Fruit fly (Drosophila melanogaster) whole organism, prepupa: ENCODE measurements around the gene RpS19b.
A peak's percentile ranks its signal among the peaks of the same experiment; 100 is the strongest.

Experiments
- Blimp-1 ChIP-seq: fragments of 200-800 bp; sonication (Bioruptor generic); optimal IDR thresholded peaks from 3 replicates; lab custom pipeline; 2017; ENCODE audit warnings: missing biosample characterization, missing genetic modification characterization, mild to moderate bottlenecking, moderate library complexity, missing genetic modification reagents
- CG10631 ChIP-seq: fragments of 200-800 bp; sonication (Bioruptor generic); optimal IDR thresholded peaks from 2 replicates; lab custom pipeline; 2016; ENCODE audit warnings: missing biosample characterization, missing genetic modification characterization
- CG10669 ChIP-seq: fragments of 200-800 bp; sonication (Bioruptor generic); optimal IDR thresholded peaks from 3 replicates; lab custom pipeline; 2018; ENCODE audit warnings: missing biosample characterization, mild to moderate bottlenecking, missing genetic modification characterization, moderate library complexity
- CG11294 ChIP-seq: fragments of 200-800 bp; sonication (Bioruptor generic); IDR thresholded peaks from 2 replicates; pipeline ENCODE4 v1.3.6; 2022; ENCODE audit warnings: missing biosample characterization, missing genetic modification characterization
- CG11762 ChIP-seq: fragments of 200-800 bp; sonication (Bioruptor generic); optimal IDR thresholded peaks from 3 replicates; lab custom pipeline; 2016; ENCODE audit warnings: missing biosample characterization, missing genetic modification characterization; ENCODE audit not compliant: insufficient read depth
- CG11902 ChIP-seq: fragments of 200-800 bp; sonication (Bioruptor generic); optimal IDR thresholded peaks from 3 replicates; lab custom pipeline; 2016; ENCODE audit warnings: missing biosample characterization, missing genetic modification characterization
- CG1621 ChIP-seq: fragments of 200-800 bp; sonication (Bioruptor generic); optimal IDR thresholded peaks from 3 replicates; lab custom pipeline; 2018; ENCODE audit warnings: missing biosample characterization, mild to moderate bottlenecking, missing genetic modification characterization
- CG16779 ChIP-seq: fragments of 200-800 bp; sonication (Bioruptor generic); optimal IDR thresholded peaks from 3 replicates; lab custom pipeline; 2017; ENCODE audit warnings: missing biosample characterization, mild to moderate bottlenecking, missing genetic modification characterization
- CG3032 ChIP-seq: fragments of 200-800 bp; optimal IDR thresholded peaks from 2 replicates; lab custom pipeline; 2019; ENCODE audit warnings: missing biosample characterization, mild to moderate bottlenecking, missing genetic modification characterization, moderate library complexity
- CG31627 ChIP-seq: fragments of 200-800 bp; sonication (Bioruptor generic); optimal IDR thresholded peaks from 3 replicates; lab custom pipeline; 2016; ENCODE audit warnings: missing biosample characterization, missing genetic modification characterization
- CG32006 ChIP-seq: fragments of 200-800 bp; sonication (Bioruptor generic); optimal IDR thresholded peaks from 3 replicates; lab custom pipeline; 2017; ENCODE audit warnings: missing biosample characterization, mild to moderate bottlenecking, missing genetic modification characterization
- CG3919 ChIP-seq: fragments of 200-800 bp; sonication (Bioruptor generic); optimal IDR thresholded peaks from 3 replicates; lab custom pipeline; 2016; ENCODE audit warnings: missing biosample characterization, missing genetic modification characterization
- CG6163 ChIP-seq: fragments of 200-800 bp; sonication (Bioruptor generic); IDR thresholded peaks from 3 replicates; pipeline ENCODE4 v1.3.6; 2022; ENCODE audit warnings: missing biosample characterization, missing genetic modification characterization
- CG6276 ChIP-seq: fragments of 200-800 bp; sonication (Bioruptor generic); optimal IDR thresholded peaks from 2 replicates; lab custom pipeline; 2017; ENCODE audit warnings: missing biosample characterization, mild to moderate bottlenecking, missing genetic modification characterization
- CG6792 ChIP-seq: fragments of 200-800 bp; sonication (Bioruptor generic); optimal IDR thresholded peaks from 3 replicates; lab custom pipeline; 2016; ENCODE audit warnings: missing biosample characterization, missing genetic modification characterization
- CG6808 ChIP-seq: fragments of 200-800 bp; sonication (Bioruptor generic); optimal IDR thresholded peaks from 3 replicates; lab custom pipeline; 2017; ENCODE audit warnings: missing biosample characterization, missing genetic modification characterization, mild to moderate bottlenecking, moderate library complexity, missing genetic modification reagents
- CG6854 ChIP-seq: fragments of 200-800 bp; sonication (Bioruptor generic); optimal IDR thresholded peaks from 2 replicates; lab custom pipeline; 2017; ENCODE audit warnings: missing biosample characterization, mild to moderate bottlenecking, missing genetic modification characterization
- CG7368 ChIP-seq: fragments of 200-800 bp; sonication (Bioruptor generic); optimal IDR thresholded peaks from 3 replicates; lab custom pipeline; 2016; ENCODE audit warnings: missing biosample characterization, missing genetic modification characterization
- CG8119 ChIP-seq: fragments of 200-800 bp; sonication (Bioruptor generic); IDR thresholded peaks from 3 replicates; pipeline ENCODE4 v1.3.6; 2022; ENCODE audit warnings: missing biosample characterization, missing genetic modification characterization
- CG8319 ChIP-seq: fragments of 200-800 bp; sonication (Bioruptor generic); optimal IDR thresholded peaks from 3 replicates; lab custom pipeline; 2016; ENCODE audit warnings: missing biosample characterization, missing genetic modification characterization
- CG8632 ChIP-seq: fragments of 200-800 bp; sonication (Bioruptor generic); optimal IDR thresholded peaks from 3 replicates; lab custom pipeline; 2016; ENCODE audit warnings: missing biosample characterization, missing genetic modification characterization
- Eip78C ChIP-seq: fragments of 200-800 bp; sonication (Bioruptor generic); peaks from one replicate; lab custom pipeline; 2016; ENCODE audit warnings: missing biosample characterization, missing genetic modification characterization
- Eip93F ChIP-seq: fragments of 200-800 bp; sonication (Bioruptor generic); optimal IDR thresholded peaks from 2 replicates; lab custom pipeline; 2016; ENCODE audit warnings: missing biosample characterization, mild to moderate bottlenecking, missing genetic modification characterization
- Ets21C ChIP-seq: fragments of 200-800 bp; sonication (Bioruptor generic); optimal IDR thresholded peaks from 3 replicates; lab custom pipeline; 2016; ENCODE audit warnings: missing biosample characterization, missing genetic modification characterization
- Ets96B ChIP-seq: fragments of 200-800 bp; optimal IDR thresholded peaks from 2 replicates; lab custom pipeline; 2019; ENCODE audit warnings: missing biosample characterization, mild to moderate bottlenecking, missing genetic modification characterization, moderate library complexity
- Gug ChIP-seq: fragments of 200-800 bp; sonication (Bioruptor generic); IDR thresholded peaks from 2 replicates; pipeline ENCODE4 v1.3.6; 2022; ENCODE audit warnings: missing biosample characterization, missing genetic modification characterization
- Hr38 ChIP-seq: sonication (Bioruptor generic); optimal IDR thresholded peaks from 2 replicates; lab custom pipeline; 2016; ENCODE audit warnings: missing biosample characterization, missing genetic modification characterization
- Hr39 ChIP-seq: fragments of 200-800 bp; sonication (Bioruptor generic); optimal IDR thresholded peaks from 2 replicates; lab custom pipeline; 2016; ENCODE audit warnings: missing biosample characterization, missing genetic modification characterization
- Lpt ChIP-seq: fragments of 200-800 bp; sonication (Bioruptor generic); optimal IDR thresholded peaks from 3 replicates; lab custom pipeline; 2016; ENCODE audit warnings: missing biosample characterization, missing genetic modification characterization
- Met ChIP-seq: fragments of 200-800 bp; sonication (Bioruptor generic); optimal IDR thresholded peaks from 3 replicates; lab custom pipeline; 2016; ENCODE audit warnings: missing biosample characterization, missing genetic modification characterization
- OdsH ChIP-seq: fragments of 200-800 bp; sonication (Bioruptor generic); optimal IDR thresholded peaks from 3 replicates; lab custom pipeline; 2016; ENCODE audit warnings: missing biosample characterization, missing genetic modification characterization
- Smox ChIP-seq: fragments of 200-800 bp; sonication (Bioruptor generic); optimal IDR thresholded peaks from 3 replicates; lab custom pipeline; 2016; ENCODE audit warnings: missing biosample characterization, missing genetic modification characterization
- Sox102F ChIP-seq: fragments of 200-800 bp; sonication (Bioruptor generic); optimal IDR thresholded peaks from 2 replicates; lab custom pipeline; 2016; ENCODE audit warnings: missing biosample characterization, mild to moderate bottlenecking, missing genetic modification characterization
- Sox14 ChIP-seq: fragments of 200-800 bp; sonication (Bioruptor generic); optimal IDR thresholded peaks from 3 replicates; lab custom pipeline; 2016; ENCODE audit warnings: missing biosample characterization, missing genetic modification characterization
- Sox15 ChIP-seq: fragments of 200-800 bp; sonication (Bioruptor generic); optimal IDR thresholded peaks from 3 replicates; lab custom pipeline; 2016; ENCODE audit warnings: missing biosample characterization, missing genetic modification characterization
- achi ChIP-seq: fragments of 200-800 bp; sonication (Bioruptor generic); optimal IDR thresholded peaks from 3 replicates; lab custom pipeline; 2016; ENCODE audit warnings: missing biosample characterization, missing genetic modification characterization
- dac ChIP-seq: fragments of 200-800 bp; sonication (Bioruptor generic); optimal IDR thresholded peaks from 2 replicates; lab custom pipeline; 2017; ENCODE audit warnings: missing biosample characterization, mild to moderate bottlenecking, missing genetic modification characterization
- dsx ChIP-seq: fragments of 200-800 bp; optimal IDR thresholded peaks from 3 replicates; lab custom pipeline; 2019; ENCODE audit warnings: missing biosample characterization, mild to moderate bottlenecking, missing genetic modification characterization, moderate library complexity; ENCODE audit not compliant: poor library complexity, severe bottlenecking
- eg ChIP-seq: fragments of 200-800 bp; sonication (Bioruptor generic); IDR thresholded peaks from 3 replicates; pipeline ENCODE4 v1.3.6; 2022; ENCODE audit warnings: missing biosample characterization, missing genetic modification characterization
- esn ChIP-seq: fragments of 200-800 bp; sonication (Bioruptor generic); optimal IDR thresholded peaks from 2 replicates; lab custom pipeline; 2016; ENCODE audit warnings: missing biosample characterization, mild to moderate bottlenecking, missing genetic modification characterization, moderate library complexity
- fd85E ChIP-seq: fragments of 200-800 bp; sonication (Bioruptor generic); optimal IDR thresholded peaks from 3 replicates; lab custom pipeline; 2016; ENCODE audit warnings: missing biosample characterization, missing genetic modification characterization
- lz ChIP-seq: fragments of 200-800 bp; sonication (Bioruptor generic); optimal IDR thresholded peaks from 3 replicates; lab custom pipeline; 2016; ENCODE audit warnings: missing biosample characterization, missing genetic modification characterization
- pdm3 ChIP-seq: fragments of 200-800 bp; sonication (Bioruptor generic); optimal IDR thresholded peaks from 3 replicates; lab custom pipeline; 2016; ENCODE audit warnings: missing biosample characterization, missing genetic modification characterization
- salr ChIP-seq, 2 experiments: fragments of 200-800 bp; sonication (Bioruptor generic); optimal IDR thresholded peaks; 3 replicates each; lab custom pipeline; 2016 to 2018; ENCODE audit warnings: missing biosample characterization in 2 of 2, missing genetic modification characterization in 2 of 2, mild to moderate bottlenecking in 1 of 2
- spab ChIP-seq: fragments of 200-800 bp; sonication (Bioruptor generic); optimal IDR thresholded peaks from 2 replicates; lab custom pipeline; 2017; ENCODE audit warnings: missing biosample characterization, mild to moderate bottlenecking, missing genetic modification characterization, missing genetic modification reagents
- ss ChIP-seq, 2 experiments: fragments of 200-800 bp; sonication (Bioruptor generic); optimal IDR thresholded peaks; 2 replicates in 1 of 2; 3 replicates in 1 of 2; lab custom pipeline; 2017 to 2018; ENCODE audit warnings: mild to moderate bottlenecking in 2 of 2, missing biosample characterization in 2 of 2, missing genetic modification characterization in 2 of 2, moderate library complexity in 1 of 2
- svp ChIP-seq: fragments of 200-800 bp; sonication (Bioruptor generic); peaks from one replicate; lab custom pipeline; 2016; ENCODE audit warnings: missing biosample characterization, missing genetic modification characterization
- vri ChIP-seq: fragments of 200-800 bp; sonication (Bioruptor generic); optimal IDR thresholded peaks from 3 replicates; lab custom pipeline; 2016; ENCODE audit warnings: missing biosample characterization, mild to moderate bottlenecking, missing genetic modification characterization

Gene RpS19b

dm6 chr3R:23887572-23887971 lies 45.8 kb downstream of the RpS19b start (continued):
- TF ChIP-seq Sox15 (GFP tag; lab: Kevin White, UChicago), result no peak
- TF ChIP-seq dac (GFP tag; lab: Kevin White, UChicago), result no peak
- TF ChIP-seq CG1621, result no peak
- no peak for TF ChIP-seq CG6792 (GFP tag; lab: Kevin White, UChicago)
- TF ChIP-seq dsx (GFP tag; lab: Kevin White, UChicago), result no peak
- TF ChIP-seq CG3919 (GFP tag; lab: Kevin White, UChicago), result no peak
- no peak for TF ChIP-seq CG16779 (tag; lab: Kevin White, UChicago)
- TF ChIP-seq CG32006, result no peak
- no peak for TF ChIP-seq CG3032
- no peak for TF ChIP-seq CG8632
- TF ChIP-seq Ets96B (tag; lab: Kevin White, UChicago), result peak; percentile 20
- peak; percentile 58 for TF ChIP-seq Gug
- TF ChIP-seq vri (GFP tag; lab: Kevin White, UChicago), result no peak
- TF ChIP-seq CG7368 (GFP tag; lab: Kevin White, UChicago), result no peak
- TF ChIP-seq eg (GFP tag; lab: Robert Waterston, UW), result peak; percentile 49

dm6 chr3R:23887096-23887421 lies 46.3 kb downstream of the RpS19b start:
- TF ChIP-seq lz (peak; percentile 83), salr (GFP tag; optimal IDR thresholded peaks at IDR 0.05; lab: Kevin White, UChicago) (peak; percentile 77 to 92), CG1621 (peak; percentile 86), CG11762 (GFP tag; lab: Kevin White, UChicago) (peak; percentile 86), Ets21C (GFP tag; lab: Kevin White, UChicago) (peak; percentile 65), CG6163 (GFP tag; lab: Robert Waterston, UW) (peak; percentile 98), CG10631 (GFP tag; lab: Kevin White, UChicago) (peak; percentile 96), vri (GFP tag; lab: Kevin White, UChicago) (peak; percentile 67), achi (peak; percentile 94), CG11902 (GFP tag; lab: Kevin White, UChicago) (peak; percentile 75), Hr38 (GFP tag; lab: Kevin White, UChicago) (no peak), fd85E (peak; percentile 28), Hr39 (GFP tag; lab: Kevin White, UChicago) (peak; percentile 76), esn (GFP tag; lab: Kevin White, UChicago) (peak; percentile 91), Sox14 (GFP tag; lab: Kevin White, UChicago) (peak; percentile 88), CG31627 (GFP tag; lab: Kevin White, UChicago) (peak; percentile 81), CG3919 (GFP tag; lab: Kevin White, UChicago) (peak; percentile 93), CG6808 (GFP tag; lab: Kevin White, UChicago) (peak; percentile 91), CG10669 (GFP tag; lab: Kevin White, UChicago) (peak; percentile 91), CG32006 (peak; percentile 95), OdsH (GFP tag; lab: Kevin White, UChicago) (peak; percentile 95), Blimp-1 (peak; percentile 81), Ets96B (tag; lab: Kevin White, UChicago) (peak; percentile 94), Sox15 (GFP tag; lab: Kevin White, UChicago) (peak; percentile 72), Eip78C (GFP tag; lab: Kevin White, UChicago) (peak; percentile 98), CG6792 (GFP tag; lab: Kevin White, UChicago) (peak; percentile 89), Lpt (GFP tag; lab: Kevin White, UChicago) (peak; percentile 95), pdm3 (peak; percentile 91), spab (GFP tag; lab: Kevin White, UChicago) (peak; percentile 92), CG3032 (peak; percentile 95), svp (GFP tag; lab: Kevin White, UChicago) (peak; percentile 94), CG8119 (peak; percentile 98), Eip93F (GFP tag; lab: Kevin White, UChicago) (peak; percentile 91), CG16779 (tag; lab: Kevin White, UChicago) (peak; percentile 90), CG11294 (peak; percentile 96), CG7368 (GFP tag; lab: Kevin White, UChicago) (peak; percentile 87), dsx (GFP tag; lab: Kevin White, UChicago) (peak; percentile 100), Smox (GFP tag; lab: Kevin White, UChicago) (peak; percentile 90), CG8319 (peak; percentile 78), eg (GFP tag; lab: Robert Waterston, UW) (peak; percentile 98), CG6854 (GFP tag; lab: Kevin White, UChicago) (peak; percentile 55), ss (GFP tag; optimal IDR thresholded peaks at IDR 0.05; lab: Kevin White, UChicago) (peak; percentile 88 to 94), Met (GFP tag; lab: Kevin White, UChicago) (peak; percentile 89), Sox102F (GFP tag; lab: Kevin White, UChicago) (peak; percentile 86), CG6276 (GFP tag; lab: Kevin White, UChicago) (peak; percentile 96)
